Worm (Caenorhabditis elegans) whole organism, L1 larva: ENCODE measurements around the gene glb-15.

Experiments
- C16A3.4 ChIP-seq: fragments of 150-350 bp; optimal IDR thresholded peaks from 2 replicates; lab custom pipeline; 2014; ENCODE audit warnings: missing biosample characterization, missing genetic modification characterization
- C34B4.2 ChIP-seq: sonication (generic microtip); optimal IDR thresholded peaks from 2 replicates; lab custom pipeline; 2017; ENCODE audit warnings: mild to moderate bottlenecking, missing genetic modification characterization, missing compliant biosample characterization
- F16B12.6 ChIP-seq: fragments of 150-350 bp; optimal IDR thresholded peaks from 2 replicates; lab custom pipeline; 2014; ENCODE audit warnings: missing biosample characterization, missing genetic modification characterization
- aha-1 ChIP-seq: fragments of 150-350 bp; optimal IDR thresholded peaks from 2 replicates; lab custom pipeline; 2014; ENCODE audit warnings: missing biosample characterization, missing genetic modification characterization
- ceh-63 ChIP-seq: fragments of 200-800 bp; sonication (Bioruptor generic); optimal IDR thresholded peaks from 2 replicates; lab custom pipeline; 2018; ENCODE audit warnings: mild to moderate bottlenecking, missing genetic modification characterization, missing compliant biosample characterization
- ceh-82 ChIP-seq, 3 experiments: fragments of 150-350 bp in 1 of 3; sonication (generic microtip) in 2 of 3; optimal IDR thresholded peaks; 2 replicates each; lab custom pipeline; 2014 to 2017; ENCODE audit warnings: missing biosample characterization in 3 of 3, missing genetic modification characterization in 3 of 3
- ceh-88 ChIP-seq: fragments of 200-800 bp; sonication (Bioruptor generic); IDR thresholded peaks from 2 replicates; pipeline ENCODE4 v1.3.6; 2022; ENCODE audit warnings: missing genetic modification characterization, missing compliant biosample characterization
- efl-1 ChIP-seq, 4 experiments: fragments of 150-350 bp; optimal IDR thresholded peaks in 3 of 4; peaks in 1 of 4; 1 replicate in 1 of 4; 2 replicates in 3 of 4; lab custom pipeline; 2014; ENCODE audit warnings: missing biosample characterization in 2 of 4, missing genetic modification characterization in 2 of 4, missing genetic modification reagents in 2 of 4
- efl-3 ChIP-seq: fragments of 200-800 bp; sonication (Bioruptor generic); optimal IDR thresholded peaks from 2 replicates; lab custom pipeline; 2018; ENCODE audit warnings: mild to moderate bottlenecking, missing genetic modification characterization, missing compliant biosample characterization
- elt-2 ChIP-seq: sonication (generic microtip); optimal IDR thresholded peaks from 2 replicates; lab custom pipeline; 2016; ENCODE audit warnings: missing genetic modification characterization, mild to moderate bottlenecking, inconsistent platforms, missing compliant biosample characterization, missing genetic modification reagents
- elt-3 ChIP-seq, 6 experiments: fragments of 150-350 bp in 1 of 6; sonication (generic microtip); optimal IDR thresholded peaks; 2 replicates each; lab custom pipeline; 2017 to 2018; ENCODE audit warnings: missing biosample characterization in 6 of 6, missing genetic modification characterization in 6 of 6, inconsistent platforms in 1 of 6
- fkh-10 ChIP-seq: sonication (generic microtip); optimal IDR thresholded peaks from 2 replicates; lab custom pipeline; 2017; ENCODE audit warnings: missing biosample characterization, missing genetic modification reagents, missing genetic modification characterization
- fkh-4 ChIP-seq: sonication (generic microtip); optimal IDR thresholded peaks from 2 replicates; lab custom pipeline; 2016; ENCODE audit warnings: missing compliant biosample characterization, missing genetic modification characterization, borderline replicate concordance
- fkh-8 ChIP-seq: sonication (generic microtip); optimal IDR thresholded peaks from 2 replicates; lab custom pipeline; 2016; ENCODE audit warnings: mild to moderate bottlenecking, missing genetic modification characterization, missing compliant biosample characterization
- fos-1 ChIP-seq: fragments of 150-350 bp; optimal IDR thresholded peaks from 2 replicates; lab custom pipeline; 2014; ENCODE audit warnings: missing biosample characterization, missing genetic modification characterization
- hlh-17 ChIP-seq: fragments of 200-800 bp; sonication (Bioruptor generic); optimal IDR thresholded peaks from 2 replicates; lab custom pipeline; 2018; ENCODE audit warnings: missing genetic modification characterization, mild to moderate bottlenecking, missing compliant biosample characterization, moderate library complexity, borderline replicate concordance
- hlh-4 ChIP-seq: sonication (generic microtip); optimal IDR thresholded peaks from 2 replicates; lab custom pipeline; 2016; ENCODE audit warnings: mild to moderate bottlenecking, missing genetic modification characterization, missing compliant biosample characterization
- hpl-2 ChIP-seq: fragments of 150-350 bp; optimal IDR thresholded peaks from 2 replicates; lab custom pipeline; 2014; ENCODE audit warnings: missing biosample characterization, missing genetic modification reagents, missing genetic modification characterization
- jun-1 ChIP-seq: fragments of 150-350 bp; optimal IDR thresholded peaks from 2 replicates; lab custom pipeline; 2014; ENCODE audit warnings: missing biosample characterization, missing genetic modification reagents, missing genetic modification characterization
- lin-13 ChIP-seq: fragments of 150-350 bp; optimal IDR thresholded peaks from 2 replicates; lab custom pipeline; 2014; ENCODE audit warnings: missing biosample characterization, missing genetic modification reagents, missing genetic modification characterization
- lin-39 ChIP-seq: fragments of 150-350 bp; optimal IDR thresholded peaks from 2 replicates; lab custom pipeline; 2014; ENCODE audit warnings: missing biosample characterization, missing genetic modification reagents, missing genetic modification characterization
- lir-3 ChIP-seq: sonication (generic microtip); optimal IDR thresholded peaks from 2 replicates; lab custom pipeline; 2016; ENCODE audit warnings: mild to moderate bottlenecking, missing genetic modification characterization, moderate library complexity, missing compliant biosample characterization; ENCODE audit not compliant: poor library complexity
- lsy-2 ChIP-seq, 2 experiments: fragments of 150-350 bp; optimal IDR thresholded peaks; 2 replicates each; lab custom pipeline; 2014; ENCODE audit warnings: missing biosample characterization in 2 of 2, missing genetic modification characterization in 2 of 2
- mab-9 ChIP-seq: fragments of 200-800 bp; sonication (Bioruptor generic); IDR thresholded peaks from 2 replicates; pipeline ENCODE4 v1.3.6; 2022; ENCODE audit warnings: missing genetic modification reagents, missing genetic modification characterization, missing compliant biosample characterization
- mef-2 ChIP-seq: fragments of 150-350 bp; optimal IDR thresholded peaks from 2 replicates; lab custom pipeline; 2014; ENCODE audit warnings: missing biosample characterization, missing genetic modification characterization
- nhr-47 ChIP-seq: sonication (generic microtip); optimal IDR thresholded peaks from 2 replicates; lab custom pipeline; 2016; ENCODE audit warnings: mild to moderate bottlenecking, missing genetic modification characterization, moderate library complexity, missing compliant biosample characterization
- nhr-76 ChIP-seq: sonication (generic microtip); optimal IDR thresholded peaks from 2 replicates; lab custom pipeline; 2017; ENCODE audit warnings: missing biosample characterization, missing genetic modification characterization
- nhr-85 ChIP-seq: sonication (generic microtip); peaks from one replicate; lab custom pipeline; 2016; ENCODE audit warnings: missing genetic modification characterization, inconsistent platforms, missing compliant biosample characterization
- pag-3 ChIP-seq: sonication (generic microtip); optimal IDR thresholded peaks from 2 replicates; lab custom pipeline; 2017; ENCODE audit warnings: missing genetic modification characterization, mild to moderate bottlenecking, missing compliant biosample characterization, antibody characterized with exemption, borderline replicate concordance; ENCODE audit not compliant: insufficient read depth
- pax-3 ChIP-seq: fragments of 200-800 bp; sonication (Bioruptor generic); optimal IDR thresholded peaks from 2 replicates; lab custom pipeline; 2018; ENCODE audit warnings: mild to moderate bottlenecking, missing genetic modification characterization, moderate library complexity, missing compliant biosample characterization
- snpc-4 ChIP-seq: fragments of 150-350 bp; optimal IDR thresholded peaks from 2 replicates; lab custom pipeline; 2014; ENCODE audit warnings: missing biosample characterization, missing genetic modification characterization
- snu-23 ChIP-seq: sonication (generic microtip); optimal IDR thresholded peaks from 2 replicates; lab custom pipeline; 2016; ENCODE audit warnings: missing genetic modification characterization, missing compliant biosample characterization
- sox-4 ChIP-seq: sonication (generic microtip); optimal IDR thresholded peaks from 2 replicates; lab custom pipeline; 2016; ENCODE audit warnings: missing genetic modification characterization, missing compliant biosample characterization
- sptf-1 ChIP-seq: fragments of 150-350 bp; optimal IDR thresholded peaks from 2 replicates; lab custom pipeline; 2014; ENCODE audit warnings: missing biosample characterization, missing genetic modification characterization
- swsn-7 ChIP-seq: sonication (generic microtip); optimal IDR thresholded peaks from 2 replicates; lab custom pipeline; 2016; ENCODE audit warnings: missing genetic modification characterization, missing compliant biosample characterization
- tbx-2 ChIP-seq: sonication (generic microtip); optimal IDR thresholded peaks from 2 replicates; lab custom pipeline; 2016; ENCODE audit warnings: missing genetic modification characterization, missing compliant biosample characterization
- tlp-1 ChIP-seq: fragments of 150-350 bp; optimal IDR thresholded peaks from 2 replicates; lab custom pipeline; 2014; ENCODE audit warnings: missing biosample characterization, missing genetic modification characterization
- unc-62 ChIP-seq: fragments of 150-350 bp; optimal IDR thresholded peaks from 2 replicates; lab custom pipeline; 2014; ENCODE audit warnings: missing biosample characterization, missing genetic modification reagents, missing genetic modification characterization
- unc-86 ChIP-seq: sonication (generic microtip); optimal IDR thresholded peaks from 2 replicates; lab custom pipeline; 2016; ENCODE audit warnings: missing genetic modification characterization, missing compliant biosample characterization
- unc-98 ChIP-seq: fragments of 200-800 bp; sonication (Bioruptor generic); IDR thresholded peaks from 2 replicates; pipeline ENCODE4 v1.3.6; 2022; ENCODE audit warnings: missing genetic modification characterization, missing compliant biosample characterization
- zag-1 ChIP-seq: fragments of 150-350 bp; optimal IDR thresholded peaks from 2 replicates; lab custom pipeline; 2014; ENCODE audit warnings: missing biosample characterization, missing genetic modification characterization

The glb-15 gene

ce11 chrV:11600800-11601199, 17.3 kb downstream of the glb-15 start, which contains the start of gene F35B12.9:
F35B12.9 (plus strand) TSS chrV:11601171.
- TF ChIP-seq efl-1 (optimal IDR thresholded peaks at IDR 0.05; lab: Kevin White, UChicago) (no peak), efl-1 (GFP tag; optimal IDR thresholded peaks at IDR 0.05 in 1 of 2; lab: Kevin White, UChicago) (peak in 1 of 2 experiments; percentile 60), unc-86 (tag; lab: Kevin White, UChicago) (no peak), zag-1 (tag; lab: Kevin White, UChicago) (no peak)
- TF ChIP-seq, all 84 proteins: peak for 1

ce11 chrV:11598807-11599206, 19.3 kb downstream of the glb-15 start, which contains the start of gene srx-84:
srx-84 (plus strand) TSS chrV:11599107.
- TF ChIP-seq hlh-17 (no peak), elt-2 (tag; lab: Kevin White, UChicago) (no peak), ceh-88 (GFP tag; lab: Robert Waterston, UW) (no peak), jun-1 (tag; lab: Kevin White, UChicago) (no peak), lin-39 (no peak), hlh-4 (tag; lab: Kevin White, UChicago) (no peak), swsn-7 (tag; lab: Kevin White, UChicago) (no peak), fkh-8 (tag; lab: Kevin White, UChicago) (no peak), lsy-2 (tag; optimal IDR thresholded peaks at IDR 0.05; lab: Kevin White, UChicago) (no peak), C34B4.2 (no peak), aha-1 (tag; lab: Kevin White, UChicago) (no peak), tbx-2 (no peak)
- TF ChIP-seq, all 84 proteins: peak for 0

DNA sequence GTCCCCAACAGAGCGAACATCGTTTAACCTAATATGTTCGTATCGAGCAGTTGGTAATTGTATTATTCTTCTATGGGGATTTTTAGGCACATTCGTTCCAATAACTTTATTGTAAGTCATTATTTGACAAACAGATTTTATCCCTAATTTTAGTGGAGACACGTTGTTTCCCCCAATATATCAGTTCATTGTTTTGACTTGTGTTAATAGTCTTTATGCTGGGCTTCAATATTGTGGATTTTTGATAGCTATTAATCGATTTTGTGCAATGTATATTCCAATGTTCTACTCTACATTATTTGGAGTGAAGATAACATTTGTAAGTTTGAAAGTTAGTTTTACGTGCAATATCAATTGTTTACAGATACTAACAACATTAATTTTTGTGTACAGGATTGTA, 24.2 kb downstream of the glb-15 start:
- TF ChIP-seq nhr-85 (tag; lab: Kevin White, UChicago) = no peak
- TF ChIP-seq tbx-2 = no peak
- TF ChIP-seq hlh-17 = no peak
- TF ChIP-seq, all 84 proteins: peak for 0

DNA sequence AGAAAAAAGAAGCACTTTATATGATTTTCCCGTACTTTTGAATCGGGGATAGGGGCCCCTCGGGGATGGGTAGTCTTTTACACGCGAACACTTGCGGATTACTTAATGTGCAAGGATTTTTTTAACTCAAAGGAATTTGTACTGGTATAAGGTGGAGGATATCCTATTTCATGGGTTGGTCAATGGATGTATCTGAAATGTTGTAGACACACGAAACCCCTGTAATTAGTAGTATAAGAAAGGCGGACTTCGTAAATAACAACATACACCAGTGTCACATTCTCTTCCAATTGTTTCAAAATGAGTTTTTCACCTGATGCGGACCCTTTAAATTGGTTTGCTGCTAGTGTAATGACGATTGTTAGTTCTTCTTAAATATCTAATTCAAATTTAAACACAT, 24.6 kb downstream of the glb-15 start, which contains the start of gene srx-80:
TSS of gene srx-80 (plus strand) at position 301 of the 400 bp plus-strand sequence.
- no peak for TF ChIP-seq F16B12.6
- TF ChIP-seq ceh-82 (tag; optimal IDR thresholded peaks at IDR 0.05; lab: Kevin White, UChicago) = no peak
- no peak for TF ChIP-seq fkh-8 (tag; lab: Kevin White, UChicago)
- no peak for TF ChIP-seq C34B4.2
- TF ChIP-seq lir-3 (tag; lab: Kevin White, UChicago) = no peak
- TF ChIP-seq hpl-2 (GFP tag; lab: Kevin White, UChicago) = no peak
- TF ChIP-seq efl-3 (GFP tag; lab: Kevin White, UChicago) = no peak
- TF ChIP-seq efl-1 (optimal IDR thresholded peaks at IDR 0.05; lab: Kevin White, UChicago) = no peak
- TF ChIP-seq efl-1 (GFP tag; optimal IDR thresholded peaks at IDR 0.05 in 1 of 2; lab: Kevin White, UChicago) = peak in 1 of 2 experiments; percentile 75

ce11 chrV:11589433-11589832, 28.6 kb downstream of the glb-15 start, which contains the start of gene srx-82:
srx-82 (plus strand) TSS chrV:11589733.
- TF ChIP-seq mab-9 (GFP tag; lab: Robert Waterston, UW) = no peak
- TF ChIP-seq C34B4.2 = no peak
- no peak for TF ChIP-seq pax-3 (tag; lab: Kevin White, UChicago)
- no peak for TF ChIP-seq unc-62 (GFP tag; lab: Kevin White, UChicago)
- no peak for TF ChIP-seq fkh-10
- no peak for TF ChIP-seq hlh-17
- no peak for TF ChIP-seq fos-1 (tag; lab: Kevin White, UChicago)
- no peak for TF ChIP-seq unc-86 (tag; lab: Kevin White, UChicago)
- no peak for TF ChIP-seq nhr-76 (tag; lab: Kevin White, UChicago)

- TF ChIP-seq fkh-10 (no peak), snpc-4 (peak; percentile 97), mef-2 (no peak), tlp-1 (tag; lab: Kevin White, UChicago) (no peak), lin-13 (no peak), efl-3 (GFP tag; lab: Kevin White, UChicago) (no peak), C16A3.4 (no peak), lir-3 (tag; lab: Kevin White, UChicago) (no peak), sox-4 (tag; lab: Kevin White, UChicago) (no peak), unc-86 (tag; lab: Kevin White, UChicago) (no peak), sptf-1 (tag; lab: Kevin White, UChicago) (no peak), pag-3 (tag; lab: Kevin White, UChicago) (no peak), hpl-2 (GFP tag; lab: Kevin White, UChicago) (peak; percentile 56), fkh-8 (tag; lab: Kevin White, UChicago) (no peak), unc-98 (GFP tag; lab: Robert Waterston, UW) (no peak), ceh-63 (GFP tag; lab: Kevin White, UChicago) (no peak), nhr-47 (tag; lab: Kevin White, UChicago) (peak; percentile 54), C34B4.2 (no peak), elt-3 (tag; optimal IDR thresholded peaks at IDR 0.05; lab: Kevin White, UChicago) (peak in 1 of 6 experiments; percentile 16), fkh-4 (tag; lab: Kevin White, UChicago) (no peak), snu-23 (GFP tag; lab: Kevin White, UChicago) (no peak)
Measured at ce11 chrV:11585122-11585521, 33.0 kb downstream of the glb-15 start.
